Worm (Caenorhabditis elegans): ENCODE results near the gene F42C5.6.

ce11 chrIV:7326613-7327149 is 17.8 kb upstream of the F42C5.6 start, which contains the start of gene ifo-1:
- TF ChIP-seq pha-2 (tag; optimal IDR thresholded peaks at IDR 0.05) (no peak), unc-3 (GFP tag; conservative IDR thresholded peaks at IDR 0.05) (no peak), unc-3 (tag; optimal IDR thresholded peaks at IDR 0.05) (no peak), dmd-4 (tag; optimal IDR thresholded peaks at IDR 0.05; ENCODE audit: borderline replicate concordance) (no peak), nfya-1 (tag; optimal IDR thresholded peaks at IDR 0.05) (no peak), ceh-9 (tag; optimal IDR thresholded peaks at IDR 0.05) (no peak), fax-1 (tag; optimal IDR thresholded peaks at IDR 0.05) (no peak), T23F11.4 (GFP tag; optimal IDR thresholded peaks at IDR 0.05) (no peak), ceh-45 (GFP tag; IDR thresholded peaks at IDR 0.05) (no peak), F13H6.1 (tag; optimal IDR thresholded peaks at IDR 0.05) (no peak)
